Worm (Caenorhabditis elegans): ENCODE data around the gene C49C3.9.

- TF ChIP-seq pha-4 (tag; optimal IDR thresholded peaks at IDR 0.05) (no peak), fkh-6 (tag; optimal IDR thresholded peaks at IDR 0.05) (no peak), zip-5 (tag; optimal IDR thresholded peaks at IDR 0.05) (no peak)
These were observed 34.0 kb upstream of the C49C3.9 start, which contains the start of gene haf-1 for ce11 chrIV:17376127-17376526.
